Worm (Caenorhabditis elegans): ENCODE measurements around the gene ags-3.

The ags-3 gene

ce11 chrX:5243382-5243979 lies 59.9 kb downstream of the ags-3 start, which contains the start of gene mtm-5:
TSS of gene mtm-5 (minus strand) at chrX:5243408.
- TF ChIP-seq blmp-1 (tag; optimal IDR thresholded peaks at IDR 0.05; ENCODE audit: insufficient read depth) (peak; percentile 71), skn-1 (tag; optimal IDR thresholded peaks at IDR 0.05) (no peak), gmeb-1 (tag; optimal IDR thresholded peaks at IDR 0.05) (no peak), fos-1 (tag; optimal IDR thresholded peaks at IDR 0.05) (peak; percentile 61)
